Worm (Caenorhabditis elegans) whole organism, L4 larva: ENCODE data around the gene T03D3.5.

Experiments
- aly-2 ChIP-seq: sonication (generic microtip); optimal IDR thresholded peaks from 2 replicates; lab custom pipeline; 2018; ENCODE audit warnings: missing biosample characterization, missing genetic modification characterization
- ama-1 ChIP-seq: fragments of 150-350 bp; optimal IDR thresholded peaks from 2 replicates; lab custom pipeline; 2014; ENCODE audit warnings: inconsistent platforms, mixed read lengths
- ceh-82 ChIP-seq: sonication (generic microtip); optimal IDR thresholded peaks from 2 replicates; lab custom pipeline; 2017; ENCODE audit warnings: missing biosample characterization, missing genetic modification characterization
- daf-12 ChIP-seq: fragments of 150-350 bp; optimal IDR thresholded peaks from 2 replicates; lab custom pipeline; 2014; ENCODE audit warnings: missing biosample characterization, missing genetic modification reagents, missing genetic modification characterization
- daf-16 ChIP-seq, 3 experiments: sonication (generic microtip); optimal IDR thresholded peaks; 2 replicates each; lab custom pipeline; 2016 to 2017; ENCODE audit warnings: missing genetic modification characterization in 3 of 3, missing genetic modification reagents in 3 of 3, mild to moderate bottlenecking in 2 of 3, missing compliant biosample characterization in 2 of 3, missing biosample characterization in 1 of 3, moderate library complexity in 1 of 3
- dpl-1 ChIP-seq: fragments of 150-350 bp; optimal IDR thresholded peaks from 2 replicates; lab custom pipeline; 2014; ENCODE audit warnings: missing biosample characterization, missing genetic modification reagents, missing genetic modification characterization
- mxl-3 ChIP-seq: fragments of 200-800 bp; sonication (Bioruptor generic); optimal IDR thresholded peaks from 2 replicates; lab custom pipeline; 2018; ENCODE audit warnings: mild to moderate bottlenecking, missing genetic modification characterization, missing compliant biosample characterization
- nhr-6 ChIP-seq: fragments of 150-350 bp; optimal IDR thresholded peaks from 2 replicates; lab custom pipeline; 2014; ENCODE audit warnings: missing biosample characterization, missing genetic modification characterization
- nhr-77 ChIP-seq: fragments of 150-350 bp; optimal IDR thresholded peaks from 2 replicates; lab custom pipeline; 2014; ENCODE audit warnings: missing biosample characterization, missing genetic modification characterization
- pha-4 ChIP-seq, 2 experiments: fragments of 150-350 bp in 1 of 2; fragments of 200-800 bp in 1 of 2; sonication (Bioruptor generic) in 1 of 2; IDR thresholded peaks in 1 of 2; optimal IDR thresholded peaks in 1 of 2; 2 replicates each; pipeline versions ENCODE4 v1.3.6 to Lab custom; 2014 to 2022; ENCODE audit warnings: missing genetic modification characterization in 2 of 2, missing genetic modification reagents in 2 of 2, missing biosample characterization in 1 of 2, missing compliant biosample characterization in 1 of 2
- zag-1 ChIP-seq: fragments of 150-350 bp; optimal IDR thresholded peaks from 2 replicates; lab custom pipeline; 2014; ENCODE audit warnings: missing biosample characterization, missing genetic modification characterization
- zip-11 ChIP-seq: fragments of 200-800 bp; sonication (Bioruptor generic); IDR thresholded peaks from 2 replicates; pipeline ENCODE4 v1.3.6; 2022; ENCODE audit warnings: missing genetic modification characterization, missing compliant biosample characterization

DNA sequence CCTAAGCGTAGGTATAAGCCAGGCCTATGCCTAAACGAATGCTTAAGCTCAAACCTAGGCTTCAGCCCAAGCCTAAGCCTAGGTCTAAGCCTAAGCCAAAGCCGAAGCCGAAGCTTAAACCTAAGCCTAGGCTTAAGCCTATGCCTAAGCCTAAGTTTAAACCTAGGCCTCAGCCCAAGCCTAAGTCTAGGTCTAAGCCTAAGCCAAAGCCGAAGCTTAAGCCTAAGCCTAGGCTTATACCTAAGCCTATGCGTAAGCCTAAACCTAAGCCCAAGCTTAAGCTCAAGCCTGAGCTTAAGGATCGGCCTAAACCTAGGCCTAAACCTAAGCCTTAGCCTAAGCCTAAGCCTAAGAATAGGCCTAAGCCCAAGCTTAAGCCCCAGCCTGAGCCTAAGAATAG, 657 bp downstream of the T03D3.5 start:
- TF ChIP-seq zip-11 (no peak), aly-2 (tag; lab: Kevin White, UChicago) (no peak), zag-1 (tag; lab: Kevin White, UChicago) (no peak), pha-4 (GFP tag; IDR thresholded peaks at IDR 0.05; lab: Robert Waterston, UW) (no peak), pha-4 (tag; optimal IDR thresholded peaks at IDR 0.05; lab: Kevin White, UChicago) (no peak), daf-16 (GFP tag; optimal IDR thresholded peaks at IDR 0.05; lab: Kevin White, UChicago) (no peak), daf-16 (tag; optimal IDR thresholded peaks at IDR 0.05; lab: Kevin White, UChicago) (no peak), nhr-6 (no peak), mxl-3 (GFP tag; lab: Kevin White, UChicago) (no peak), ceh-82 (no peak), daf-12 (tag; lab: Kevin White, UChicago) (no peak), nhr-77 (tag; lab: Kevin White, UChicago) (no peak), dpl-1 (no peak), ama-1 (lab: Kevin White, UChicago) (no peak)
